Fruit fly (Drosophila melanogaster) whole organism, embryonic: ENCODE results near the gene CG31204.

Source experiments
- CG10147 ChIP-seq: fragments of 200-800 bp; sonication (Bioruptor generic); optimal IDR thresholded peaks from 2 replicates; lab custom pipeline; 2019; ENCODE audit warnings: missing biosample characterization, mild to moderate bottlenecking, missing genetic modification characterization, moderate library complexity
- CG10366 ChIP-seq: fragments of 200-800 bp; sonication (Bioruptor generic); IDR thresholded peaks from 2 replicates; pipeline ENCODE4 v1.3.6; 2022; ENCODE audit warnings: missing biosample characterization, missing genetic modification characterization
- CG11085 ChIP-seq: fragments of 200-800 bp; sonication (Bioruptor generic); IDR thresholded peaks from 2 replicates; pipeline ENCODE4 v1.3.6; 2022; ENCODE audit warnings: missing biosample characterization, missing genetic modification characterization
- CG11093 ChIP-seq: fragments of 200-800 bp; sonication (Bioruptor generic); IDR thresholded peaks from 3 replicates; pipeline ENCODE4 v1.3.6; 2022; ENCODE audit warnings: missing biosample characterization, missing genetic modification characterization
- CG12769 ChIP-seq: fragments of 200-800 bp; sonication (Bioruptor generic); optimal IDR thresholded peaks from 2 replicates; lab custom pipeline; 2019; ENCODE audit warnings: missing biosample characterization, mild to moderate bottlenecking, missing genetic modification characterization, moderate library complexity
- CG14965 ChIP-seq: fragments of 200-800 bp; sonication (Bioruptor generic); optimal IDR thresholded peaks from 2 replicates; lab custom pipeline; 2016; ENCODE audit warnings: missing biosample characterization, missing genetic modification characterization, borderline replicate concordance
- CG16779 ChIP-seq: fragments of 200-800 bp; sonication (Bioruptor generic); IDR thresholded peaks from 2 replicates; pipeline ENCODE4 v1.3.6; 2022; ENCODE audit warnings: missing biosample characterization, missing genetic modification characterization
- CG18476 ChIP-seq: fragments of 200-800 bp; sonication (Bioruptor generic); optimal IDR thresholded peaks from 2 replicates; lab custom pipeline; 2016; ENCODE audit warnings: missing biosample characterization, mild to moderate bottlenecking, missing genetic modification characterization
- CG18764 ChIP-seq: fragments of 200-800 bp; sonication (Bioruptor generic); optimal IDR thresholded peaks from 3 replicates; lab custom pipeline; 2016; ENCODE audit warnings: missing biosample characterization, missing genetic modification characterization
- CG2129 ChIP-seq: fragments of 200-800 bp; sonication (Bioruptor generic); IDR thresholded peaks from 2 replicates; pipeline ENCODE4 v1.3.6; 2022; ENCODE audit warnings: missing biosample characterization, missing genetic modification characterization; ENCODE audit not compliant: partially characterized antibody
- CG3281 ChIP-seq: fragments of 200-800 bp; sonication (Bioruptor generic); optimal IDR thresholded peaks from 3 replicates; lab custom pipeline; 2017; ENCODE audit warnings: missing biosample characterization, mild to moderate bottlenecking, missing genetic modification characterization
- CG4282 ChIP-seq: fragments of 200-800 bp; sonication (Bioruptor generic); optimal IDR thresholded peaks from 2 replicates; lab custom pipeline; 2016; ENCODE audit warnings: missing biosample characterization, missing genetic modification characterization
- CG4707 ChIP-seq: fragments of 200-800 bp; sonication (Bioruptor generic); optimal IDR thresholded peaks from 2 replicates; lab custom pipeline; 2018; ENCODE audit warnings: missing biosample characterization, mild to moderate bottlenecking, missing genetic modification characterization, moderate library complexity
- CG5245 ChIP-seq: fragments of 200-800 bp; sonication (Bioruptor generic); optimal IDR thresholded peaks from 3 replicates; lab custom pipeline; 2016; ENCODE audit warnings: missing biosample characterization, missing genetic modification characterization
- CG7372 ChIP-seq: fragments of 200-800 bp; sonication (Bioruptor generic); IDR thresholded peaks from 2 replicates; pipeline ENCODE4 v1.3.6; 2022; ENCODE audit warnings: missing biosample characterization, missing genetic modification characterization
- CG7928 ChIP-seq: fragments of 200-800 bp; sonication (Bioruptor generic); optimal IDR thresholded peaks from 2 replicates; lab custom pipeline; 2017; ENCODE audit warnings: missing biosample characterization, mild to moderate bottlenecking, missing genetic modification characterization
- CG8478 ChIP-seq: fragments of >200 bp; optimal IDR thresholded peaks from 2 replicates; lab custom pipeline; 2018
- CG8944 ChIP-seq: fragments of 200-800 bp; sonication (Bioruptor generic); optimal IDR thresholded peaks from 3 replicates; lab custom pipeline; 2016; ENCODE audit warnings: missing biosample characterization, missing genetic modification characterization
- CG9609 ChIP-seq: fragments of 200-800 bp; sonication (Bioruptor generic); optimal IDR thresholded peaks from 3 replicates; lab custom pipeline; 2016; ENCODE audit warnings: missing biosample characterization, missing genetic modification characterization
- CHES-1-like ChIP-seq: fragments of 200-800 bp; sonication (Bioruptor generic); optimal IDR thresholded peaks from 2 replicates; lab custom pipeline; 2016; ENCODE audit warnings: missing biosample characterization, missing genetic modification characterization
- E2f1 ChIP-seq: fragments of 200-800 bp; sonication (Bioruptor generic); IDR thresholded peaks from 2 replicates; pipeline ENCODE4 v1.3.6; 2022; ENCODE audit warnings: missing biosample characterization, missing genetic modification characterization
- Fer2 ChIP-seq: fragments of 200-800 bp; sonication (Bioruptor generic); optimal IDR thresholded peaks from 2 replicates; lab custom pipeline; 2018; ENCODE audit warnings: missing biosample characterization, mild to moderate bottlenecking, missing genetic modification characterization, moderate library complexity
- Hand ChIP-seq: fragments of 200-800 bp; sonication (Bioruptor generic); optimal IDR thresholded peaks from 2 replicates; lab custom pipeline; 2017; ENCODE audit warnings: mild to moderate bottlenecking, missing biosample characterization, missing genetic modification reagents, missing genetic modification characterization
- Nf-YA ChIP-seq: fragments of 200-800 bp; sonication (Bioruptor generic); IDR thresholded peaks from 2 replicates; pipeline ENCODE4 v1.3.6; 2022; ENCODE audit warnings: missing biosample characterization, missing genetic modification characterization
- Pdp1 ChIP-seq, 2 experiments: fragments of 200-800 bp; sonication (Bioruptor generic); optimal IDR thresholded peaks; 3 replicates each; lab custom pipeline; 2016; ENCODE audit warnings: missing biosample characterization in 2 of 2, missing genetic modification characterization in 2 of 2, mild to moderate bottlenecking in 1 of 2, moderate library complexity in 1 of 2
- Rx ChIP-seq: fragments of 200-800 bp; sonication (Bioruptor generic); IDR thresholded peaks from 2 replicates; pipeline ENCODE4 v1.3.6; 2022; ENCODE audit warnings: missing biosample characterization, missing genetic modification characterization
- Side ChIP-seq: fragments of 200-800 bp; sonication (Bioruptor generic); optimal IDR thresholded peaks from 2 replicates; lab custom pipeline; 2016; ENCODE audit warnings: missing biosample characterization, missing genetic modification characterization
- Sin3A ChIP-seq: fragments of >200 bp; optimal IDR thresholded peaks from 2 replicates; lab custom pipeline; 2018
- Six4 ChIP-seq: fragments of 200-800 bp; sonication (Bioruptor generic); optimal IDR thresholded peaks from 2 replicates; lab custom pipeline; 2016; ENCODE audit warnings: missing biosample characterization, missing genetic modification characterization
- Tbp ChIP-seq: fragments of >200 bp; optimal IDR thresholded peaks from 2 replicates; lab custom pipeline; 2018; ENCODE audit warnings: missing biosample characterization, missing genetic modification characterization
- Xrp1 ChIP-seq: fragments of 200-800 bp; sonication (Bioruptor generic); IDR thresholded peaks from 2 replicates; pipeline ENCODE4 v1.3.6; 2022; ENCODE audit warnings: missing biosample characterization, missing genetic modification characterization
- amos ChIP-seq: fragments of 200-800 bp; sonication (Bioruptor generic); IDR thresholded peaks from 2 replicates; pipeline ENCODE4 v1.3.6; 2022; ENCODE audit warnings: missing biosample characterization, missing genetic modification characterization; ENCODE audit not compliant: partially characterized antibody
- croc ChIP-seq: fragments of 200-800 bp; sonication (Bioruptor generic); conservative IDR thresholded peaks from 3 replicates; pipeline ENCODE4 v1.3.6; 2022; ENCODE audit warnings: missing biosample characterization, missing genetic modification characterization
- disco-r ChIP-seq: fragments of 200-800 bp; sonication (Bioruptor generic); optimal IDR thresholded peaks from 2 replicates; lab custom pipeline; 2016; ENCODE audit warnings: missing biosample characterization, missing genetic modification characterization
- fd102C ChIP-seq: fragments of 200-800 bp; sonication (Bioruptor generic); optimal IDR thresholded peaks from 2 replicates; lab custom pipeline; 2018; ENCODE audit warnings: missing biosample characterization, mild to moderate bottlenecking, missing genetic modification characterization, moderate library complexity
- fd3F ChIP-seq: fragments of 200-800 bp; sonication (Bioruptor generic); optimal IDR thresholded peaks from 2 replicates; lab custom pipeline; 2018; ENCODE audit warnings: missing biosample characterization, mild to moderate bottlenecking, missing genetic modification characterization, moderate library complexity
- gce ChIP-seq: fragments of 200-800 bp; sonication (Bioruptor generic); IDR thresholded peaks from 3 replicates; pipeline ENCODE4 v1.3.6; 2022; ENCODE audit warnings: missing biosample characterization, missing genetic modification characterization
- grau ChIP-seq: fragments of 200-800 bp; optimal IDR thresholded peaks from 3 replicates; lab custom pipeline; 2019; ENCODE audit warnings: missing biosample characterization, mild to moderate bottlenecking, missing genetic modification characterization, moderate library complexity
- h ChIP-seq: fragments of >200 bp; optimal IDR thresholded peaks from 2 replicates; lab custom pipeline; 2017
- pros ChIP-seq: fragments of 200-800 bp; sonication (Bioruptor generic); optimal IDR thresholded peaks from 3 replicates; lab custom pipeline; 2019; ENCODE audit warnings: missing biosample characterization, mild to moderate bottlenecking, missing genetic modification characterization, moderate library complexity
- salm ChIP-seq: fragments of 200-800 bp; sonication (Bioruptor generic); optimal IDR thresholded peaks from 2 replicates; lab custom pipeline; 2018; ENCODE audit warnings: missing biosample characterization, mild to moderate bottlenecking, missing genetic modification characterization
- sc ChIP-seq, 3 experiments: fragments of >200 bp in 2 of 3; fragments of 200-800 bp in 1 of 3; sonication (Bioruptor generic) in 1 of 3; optimal IDR thresholded peaks; 2 replicates in 2 of 3; 3 replicates in 1 of 3; lab custom pipeline; 2017; ENCODE audit warnings: mild to moderate bottlenecking in 1 of 3, missing biosample characterization in 1 of 3, missing genetic modification characterization in 1 of 3, missing genetic modification reagents in 1 of 3
- so ChIP-seq: fragments of 200-800 bp; sonication (Bioruptor generic); IDR thresholded peaks from 3 replicates; pipeline ENCODE4 v1.3.6; 2022; ENCODE audit warnings: missing biosample characterization, missing genetic modification characterization
- tap ChIP-seq: fragments of 200-800 bp; optimal IDR thresholded peaks from 3 replicates; lab custom pipeline; 2019; ENCODE audit warnings: missing biosample characterization, mild to moderate bottlenecking, missing genetic modification characterization, moderate library complexity
- tll ChIP-seq, 2 experiments: fragments of 200-800 bp in 1 of 2; fragments of >200 bp in 1 of 2; sonication (Bioruptor generic) in 1 of 2; optimal IDR thresholded peaks; 2 replicates each; lab custom pipeline; 2017 to 2019; ENCODE audit warnings: missing biosample characterization in 2 of 2, missing genetic modification characterization in 2 of 2, mild to moderate bottlenecking in 1 of 2, moderate library complexity in 1 of 2
- tna ChIP-seq: fragments of 200-800 bp; sonication (Bioruptor generic); IDR thresholded peaks from 2 replicates; pipeline ENCODE4 v1.3.6; 2022; ENCODE audit warnings: missing biosample characterization, missing genetic modification characterization; ENCODE audit not compliant: partially characterized antibody
- toy ChIP-seq: fragments of 200-800 bp; sonication (Bioruptor generic); IDR thresholded peaks from 2 replicates; pipeline ENCODE4 v1.3.6; 2022; ENCODE audit warnings: missing biosample characterization, missing genetic modification characterization
- ttk ChIP-seq: fragments of 200-800 bp; sonication (Bioruptor generic); IDR thresholded peaks from 2 replicates; pipeline ENCODE4 v2.1.2; 2022; ENCODE audit warnings: missing biosample characterization, missing genetic modification characterization
- unc-4 ChIP-seq: fragments of 200-800 bp; sonication (Bioruptor generic); IDR thresholded peaks from 2 replicates; pipeline ENCODE4 v1.3.6; 2022; ENCODE audit warnings: missing biosample characterization, missing genetic modification characterization; ENCODE audit not compliant: partially characterized antibody

The CG31204 gene

dm6 chr3R:31404499-31405276, 11.4 kb upstream of the CG31204 start, which contains the start of gene Gprk2:
Gprk2 (plus strand) TSS chr3R:31405245.
- TF ChIP-seq tna (GFP tag; lab: Robert Waterston, UW) (no peak), CG18764 (GFP tag; lab: Kevin White, UChicago) (peak; percentile 99), E2f1 (peak; percentile 100), Fer2 (tag; lab: Kevin White, UChicago) (peak; percentile 99), CG11085 (GFP tag; lab: Robert Waterston, UW) (peak; percentile 100), Nf-YA (peak; percentile 100), Xrp1 (GFP tag; lab: Robert Waterston, UW) (peak; percentile 100), sc (optimal IDR thresholded peaks at IDR 0.05; lab: Kevin White, UChicago) (no peak), sc (GFP tag; optimal IDR thresholded peaks at IDR 0.05; lab: Kevin White, UChicago) (peak; percentile 100), CG10366 (GFP tag; lab: Robert Waterston, UW) (peak; percentile 100), ttk (GFP tag; lab: Robert Waterston, UW) (peak; percentile 100), tap (peak; percentile 100), CG7372 (GFP tag; lab: Robert Waterston, UW) (peak; percentile 100), h (lab: Kevin White, UChicago) (no peak), Sin3A (lab: Kevin White, UChicago) (peak; percentile 89), Six4 (peak; percentile 100), Tbp (GFP tag; lab: Kevin White, UChicago) (peak; percentile 75), Pdp1 (GFP tag; optimal IDR thresholded peaks at IDR 0.05; lab: Kevin White, UChicago) (peak; percentile 100), toy (GFP tag; lab: Robert Waterston, UW) (peak; percentile 99), pros (no peak), fd3F (GFP tag; lab: Kevin White, UChicago) (peak; percentile 100), CG4282 (peak; percentile 100), CG11093 (peak; percentile 99), Rx (GFP tag; lab: Robert Waterston, UW) (peak; percentile 100), tll (GFP tag; optimal IDR thresholded peaks at IDR 0.05; lab: Kevin White, UChicago) (peak; percentile 72 to 90), CG18476 (GFP tag; lab: Kevin White, UChicago) (peak; percentile 100), CG9609 (GFP tag; lab: Kevin White, UChicago) (peak; percentile 100), fd102C (GFP tag; lab: Kevin White, UChicago) (peak; percentile 95), CG4707 (GFP tag; lab: Kevin White, UChicago) (peak; percentile 99), CG12769 (tag; lab: Kevin White, UChicago) (peak; percentile 100), unc-4 (GFP tag; lab: Robert Waterston, UW) (no peak), amos (GFP tag; lab: Robert Waterston, UW) (no peak), salm (tag; lab: Kevin White, UChicago) (peak; percentile 100), Hand (GFP tag; lab: Kevin White, UChicago) (peak; percentile 99), grau (peak; percentile 100), CG16779 (GFP tag; lab: Robert Waterston, UW) (peak; percentile 100), so (GFP tag; lab: Robert Waterston, UW) (peak; percentile 100), CG7928 (GFP tag; lab: Kevin White, UChicago) (peak; percentile 89), CG8478 (lab: Kevin White, UChicago) (no peak), CG3281 (GFP tag; lab: Kevin White, UChicago) (peak; percentile 100), CHES-1-like (GFP tag; lab: Kevin White, UChicago) (peak; percentile 100), croc (GFP tag; lab: Robert Waterston, UW) (peak; percentile 100), CG5245 (GFP tag; lab: Kevin White, UChicago) (peak; percentile 100), CG14965 (peak; percentile 94), CG10147 (GFP tag; lab: Kevin White, UChicago) (peak; percentile 100), disco-r (GFP tag; lab: Kevin White, UChicago) (peak; percentile 100), gce (peak; percentile 100), CG2129 (GFP tag; lab: Robert Waterston, UW) (no peak), CG8944 (GFP tag; lab: Kevin White, UChicago) (peak; percentile 100), Side (GFP tag; lab: Kevin White, UChicago) (peak; percentile 100)
